Fruit fly (Drosophila melanogaster) whole organism, embryonic: Measurements from ENCODE around the gene Neurl4.

ENCODE experiments used
- ATbp ChIP-seq: fragments of 200-800 bp; sonication (Bioruptor generic); optimal IDR thresholded peaks from 2 replicates; lab custom pipeline; 2017; ENCODE audit warnings: missing biosample characterization, mild to moderate bottlenecking, missing genetic modification characterization, missing genetic modification reagents
- Ada2b ChIP-seq: fragments of 200-800 bp; sonication (Bioruptor generic); IDR thresholded peaks from 2 replicates; pipeline ENCODE4 v1.3.6; 2022; ENCODE audit warnings: missing biosample characterization, missing genetic modification characterization
- Atf6 ChIP-seq: fragments of 200-800 bp; sonication (Bioruptor generic); IDR thresholded peaks from 2 replicates; pipeline ENCODE4 v1.3.6; 2022; ENCODE audit warnings: missing biosample characterization, missing genetic modification characterization
- Awh ChIP-seq: fragments of 200-800 bp; sonication (Bioruptor generic); IDR thresholded peaks from 2 replicates; pipeline ENCODE4, ENCODE4 v1.3.6; 2022; ENCODE audit warnings: missing biosample characterization, missing genetic modification characterization
- Blimp-1 ChIP-seq: fragments of 200-800 bp; sonication (Bioruptor generic); optimal IDR thresholded peaks from 3 replicates; lab custom pipeline; 2018; ENCODE audit warnings: missing biosample characterization, missing genetic modification characterization, mild to moderate bottlenecking, moderate library complexity, missing genetic modification reagents
- CG10321 ChIP-seq: fragments of 200-800 bp; sonication (Bioruptor generic); IDR thresholded peaks from 2 replicates; pipeline ENCODE4 v1.3.6; 2022; ENCODE audit warnings: missing biosample characterization, missing genetic modification characterization
- CG12391 ChIP-seq: fragments of 200-800 bp; sonication (Bioruptor generic); optimal IDR thresholded peaks from 3 replicates; lab custom pipeline; 2018; ENCODE audit warnings: missing biosample characterization, mild to moderate bottlenecking, missing genetic modification characterization, moderate library complexity
- CG14667 ChIP-seq: fragments of 200-800 bp; sonication (Bioruptor generic); IDR thresholded peaks from 2 replicates; pipeline ENCODE4 v1.3.6; 2022; ENCODE audit warnings: missing biosample characterization, missing genetic modification characterization
- CG15269 ChIP-seq: fragments of 200-800 bp; sonication (Bioruptor generic); optimal IDR thresholded peaks from 2 replicates; lab custom pipeline; 2018; ENCODE audit warnings: missing biosample characterization, mild to moderate bottlenecking, missing genetic modification characterization, moderate library complexity
- CG16779 ChIP-seq: fragments of 200-800 bp; sonication (Bioruptor generic); IDR thresholded peaks from 2 replicates; pipeline ENCODE4 v1.3.6; 2022; ENCODE audit warnings: missing biosample characterization, missing genetic modification characterization
- CG16813 ChIP-seq: fragments of 200-800 bp; sonication (Bioruptor generic); IDR thresholded peaks from 3 replicates; pipeline ENCODE4 v1.3.6; 2022; ENCODE audit warnings: missing biosample characterization, missing genetic modification characterization; ENCODE audit not compliant: partially characterized antibody
- CG17361 ChIP-seq: fragments of 200-800 bp; sonication (Bioruptor generic); IDR thresholded peaks from 3 replicates; pipeline ENCODE4 v1.3.6; 2022; ENCODE audit warnings: missing biosample characterization, missing genetic modification characterization
- CG17802 ChIP-seq: fragments of 200-800 bp; sonication (Bioruptor generic); optimal IDR thresholded peaks from 2 replicates; lab custom pipeline; 2018; ENCODE audit warnings: missing biosample characterization, mild to moderate bottlenecking, missing genetic modification characterization, moderate library complexity
- CG18476 ChIP-seq: fragments of 200-800 bp; sonication (Bioruptor generic); optimal IDR thresholded peaks from 2 replicates; lab custom pipeline; 2016; ENCODE audit warnings: missing biosample characterization, mild to moderate bottlenecking, missing genetic modification characterization
- CG3163 ChIP-seq: fragments of 200-800 bp; sonication (Bioruptor generic); optimal IDR thresholded peaks from 3 replicates; lab custom pipeline; 2016; ENCODE audit warnings: missing biosample characterization, missing genetic modification characterization
- CG32772 ChIP-seq: fragments of 200-800 bp; sonication (Bioruptor generic); IDR thresholded peaks from 2 replicates; pipeline ENCODE4 v1.3.6; 2022; ENCODE audit warnings: missing biosample characterization, missing genetic modification characterization
- CG33557 ChIP-seq: fragments of 200-800 bp; sonication (Bioruptor generic); optimal IDR thresholded peaks from 2 replicates; lab custom pipeline; 2019; ENCODE audit warnings: missing biosample characterization, mild to moderate bottlenecking, missing genetic modification characterization, moderate library complexity
- CG4820 ChIP-seq: fragments of 200-800 bp; sonication (Bioruptor generic); optimal IDR thresholded peaks from 3 replicates; lab custom pipeline; 2016; ENCODE audit warnings: missing biosample characterization, missing genetic modification characterization
- CG5953 ChIP-seq: fragments of 200-800 bp; sonication (Bioruptor generic); IDR thresholded peaks from 2 replicates; pipeline ENCODE4 v1.3.6; 2022; ENCODE audit warnings: missing biosample characterization, missing genetic modification characterization
- CG6272 ChIP-seq: fragments of 200-800 bp; sonication (Bioruptor generic); IDR thresholded peaks from 2 replicates; pipeline ENCODE4 v1.3.6; 2022; ENCODE audit warnings: missing biosample characterization, missing genetic modification characterization
- Chrac-16 ChIP-seq: fragments of 200-800 bp; sonication (Bioruptor generic); optimal IDR thresholded peaks from 3 replicates; lab custom pipeline; 2016; ENCODE audit warnings: missing biosample characterization, missing genetic modification characterization
- CrebB ChIP-seq: fragments of 200-800 bp; sonication (Bioruptor generic); optimal IDR thresholded peaks from 3 replicates; lab custom pipeline; 2018; ENCODE audit warnings: missing biosample characterization, mild to moderate bottlenecking, missing genetic modification characterization
- Dip2 ChIP-seq: fragments of 200-800 bp; sonication (Bioruptor generic); IDR thresholded peaks from 2 replicates; pipeline ENCODE4 v1.3.6; 2022; ENCODE audit warnings: missing biosample characterization, missing genetic modification characterization
- H15 ChIP-seq: fragments of 200-800 bp; sonication (Bioruptor generic); IDR thresholded peaks from 3 replicates; pipeline ENCODE4 v1.3.6; 2022; ENCODE audit warnings: missing biosample characterization, missing genetic modification characterization
- HLH3B ChIP-seq: fragments of 200-800 bp; sonication (Bioruptor generic); IDR thresholded peaks from 2 replicates; pipeline ENCODE4 v1.3.6; 2022; ENCODE audit warnings: missing biosample characterization, missing genetic modification characterization
- HLH54F ChIP-seq: fragments of 200-800 bp; sonication (Bioruptor generic); optimal IDR thresholded peaks from 3 replicates; lab custom pipeline; 2016; ENCODE audit warnings: missing biosample characterization, missing genetic modification characterization
- Hsf ChIP-seq: fragments of 200-800 bp; sonication (Bioruptor generic); optimal IDR thresholded peaks from 3 replicates; lab custom pipeline; 2016; ENCODE audit warnings: missing biosample characterization, missing genetic modification characterization
- NC2α ChIP-seq: fragments of 200-800 bp; sonication (Bioruptor generic); optimal IDR thresholded peaks from 2 replicates; lab custom pipeline; 2016; ENCODE audit warnings: missing biosample characterization, missing genetic modification characterization
- NC2β ChIP-seq: fragments of 200-800 bp; sonication (Bioruptor generic); optimal IDR thresholded peaks from 2 replicates; lab custom pipeline; 2016; ENCODE audit warnings: missing biosample characterization, missing genetic modification characterization
- Sox102F ChIP-seq: fragments of 200-800 bp; sonication (Bioruptor generic); optimal IDR thresholded peaks from 2 replicates; lab custom pipeline; 2018; ENCODE audit warnings: missing biosample characterization, mild to moderate bottlenecking, missing genetic modification characterization, moderate library complexity
- Sry-β ChIP-seq: fragments of 200-800 bp; sonication (Bioruptor generic); optimal IDR thresholded peaks from 2 replicates; lab custom pipeline; 2018; ENCODE audit warnings: missing biosample characterization, mild to moderate bottlenecking, missing genetic modification characterization, moderate library complexity
- Vsx1 ChIP-seq: fragments of 200-800 bp; sonication (Bioruptor generic); optimal IDR thresholded peaks from 2 replicates; lab custom pipeline; 2017; ENCODE audit warnings: missing biosample characterization, mild to moderate bottlenecking, missing genetic modification characterization, missing genetic modification reagents
- amos ChIP-seq: fragments of 200-800 bp; sonication (Bioruptor generic); IDR thresholded peaks from 2 replicates; pipeline ENCODE4 v1.3.6; 2022; ENCODE audit warnings: missing biosample characterization, missing genetic modification characterization; ENCODE audit not compliant: partially characterized antibody
- bsh ChIP-seq, 2 experiments: fragments of 200-800 bp; sonication (Bioruptor generic); optimal IDR thresholded peaks; 2 replicates each; lab custom pipeline; 2017 to 2018; ENCODE audit warnings: mild to moderate bottlenecking in 2 of 2, missing biosample characterization in 2 of 2, missing genetic modification characterization in 2 of 2, moderate library complexity in 1 of 2
- danr ChIP-seq: fragments of 200-800 bp; sonication (Bioruptor generic); IDR thresholded peaks from 2 replicates; pipeline ENCODE4 v1.3.6; 2022; ENCODE audit warnings: missing biosample characterization, missing genetic modification characterization
- dmrt11E ChIP-seq: fragments of 200-800 bp; sonication (Bioruptor generic); optimal IDR thresholded peaks from 3 replicates; lab custom pipeline; 2018; ENCODE audit warnings: missing biosample characterization, mild to moderate bottlenecking, missing genetic modification characterization, moderate library complexity
- dmrt99B ChIP-seq: fragments of 200-800 bp; sonication (Bioruptor generic); optimal IDR thresholded peaks from 2 replicates; lab custom pipeline; 2018; ENCODE audit warnings: missing biosample characterization, mild to moderate bottlenecking, missing genetic modification characterization, moderate library complexity
- dpn ChIP-seq, 2 experiments: fragments of 200-800 bp; sonication (Bioruptor generic); optimal IDR thresholded peaks; 3 replicates each; lab custom pipeline; 2016; ENCODE audit warnings: missing biosample characterization in 2 of 2, missing genetic modification characterization in 2 of 2
- fru ChIP-seq: fragments of >200 bp; optimal IDR thresholded peaks from 2 replicates; lab custom pipeline; 2017
- gcm2 ChIP-seq: fragments of 200-800 bp; sonication (Bioruptor generic); optimal IDR thresholded peaks from 2 replicates; lab custom pipeline; 2016; ENCODE audit warnings: missing biosample characterization, missing genetic modification characterization
- gsb-n ChIP-seq: fragments of 200-800 bp; sonication (Bioruptor generic); optimal IDR thresholded peaks from 3 replicates; lab custom pipeline; 2018; ENCODE audit warnings: missing biosample characterization, mild to moderate bottlenecking, missing genetic modification characterization
- klu ChIP-seq: fragments of 200-800 bp; sonication (Bioruptor generic); IDR thresholded peaks from 2 replicates; pipeline ENCODE4 v1.3.6; 2022; ENCODE audit warnings: missing biosample characterization, missing genetic modification characterization
- lilli ChIP-seq: fragments of 200-800 bp; sonication (Bioruptor generic); optimal IDR thresholded peaks from 3 replicates; lab custom pipeline; 2016; ENCODE audit warnings: missing biosample characterization, missing genetic modification characterization
- lov ChIP-seq, 2 experiments: fragments of 200-800 bp in 1 of 2; fragments of >200 bp in 1 of 2; sonication (Bioruptor generic) in 1 of 2; IDR thresholded peaks in 1 of 2; optimal IDR thresholded peaks in 1 of 2; 2 replicates in 1 of 2; 3 replicates in 1 of 2; pipeline versions ENCODE4 v1.3.6 to Lab custom; 2017 to 2022; ENCODE audit warnings: missing biosample characterization in 1 of 2, missing genetic modification characterization in 1 of 2
- luna ChIP-seq: fragments of 200-800 bp; sonication (Bioruptor generic); optimal IDR thresholded peaks from 2 replicates; lab custom pipeline; 2016; ENCODE audit warnings: missing biosample characterization, missing genetic modification characterization
- org-1 ChIP-seq: fragments of 200-800 bp; sonication (Bioruptor generic); optimal IDR thresholded peaks from 2 replicates; lab custom pipeline; 2017; ENCODE audit warnings: missing biosample characterization, missing genetic modification characterization
- peb ChIP-seq: fragments of 200-800 bp; sonication (Bioruptor generic); IDR thresholded peaks from 2 replicates; pipeline ENCODE4 v1.3.6; 2022; ENCODE audit warnings: missing biosample characterization, missing genetic modification characterization
- shn ChIP-seq: fragments of 200-800 bp; sonication (Bioruptor generic); optimal IDR thresholded peaks from 3 replicates; lab custom pipeline; 2016; ENCODE audit warnings: missing biosample characterization, missing genetic modification characterization
- sob ChIP-seq: fragments of 200-800 bp; sonication (Bioruptor generic); IDR thresholded peaks from 2 replicates; pipeline ENCODE4 v1.3.6; 2022; ENCODE audit warnings: missing biosample characterization, missing genetic modification characterization
- tgo ChIP-seq: fragments of 200-800 bp; sonication (Bioruptor generic); IDR thresholded peaks from 3 replicates; pipeline ENCODE4 v1.3.6; 2022; ENCODE audit warnings: missing biosample characterization, missing genetic modification characterization
- toy ChIP-seq: fragments of 200-800 bp; sonication (Bioruptor generic); IDR thresholded peaks from 2 replicates; pipeline ENCODE4 v1.3.6; 2022; ENCODE audit warnings: missing biosample characterization, missing genetic modification characterization
- wek ChIP-seq: fragments of 200-800 bp; sonication (Bioruptor generic); optimal IDR thresholded peaks from 3 replicates; lab custom pipeline; 2018; ENCODE audit warnings: missing biosample characterization, mild to moderate bottlenecking, missing genetic modification characterization, moderate library complexity

Gene Neurl4

dm6 chr3L:14036867-14037313, 12.8 kb downstream of the Neurl4 start, which contains the start of gene Hsp110 (continued):
- TF ChIP-seq CG16813 (GFP tag; lab: Robert Waterston, UW) = peak; percentile 99
- no peak for TF ChIP-seq dpn (GFP tag; optimal IDR thresholded peaks at IDR 0.05; lab: Kevin White, UChicago)
- TF ChIP-seq Sry-β (GFP tag; lab: Kevin White, UChicago) = no peak
- no peak for TF ChIP-seq CG17802 (tag; lab: Kevin White, UChicago)
- TF ChIP-seq peb (GFP tag; lab: Robert Waterston, UW) = no peak
- TF ChIP-seq Chrac-16 (GFP tag; lab: Kevin White, UChicago) = no peak
- peak; percentile 37; the same call in 1 of the 2 replicates for TF ChIP-seq sob
- TF ChIP-seq klu (GFP tag; lab: Robert Waterston, UW) = no peak
- no peak for TF ChIP-seq CG6272 (GFP tag; lab: Robert Waterston, UW)
- TF ChIP-seq CG18476 (GFP tag; lab: Kevin White, UChicago) = no peak
- TF ChIP-seq fru (lab: Kevin White, UChicago) = no peak
- TF ChIP-seq gsb-n (tag; lab: Kevin White, UChicago) = peak; percentile 47
- TF ChIP-seq CG17361 (GFP tag; lab: Robert Waterston, UW) = peak; percentile 26; the same call in 1 of the 3 replicates
- peak; percentile 23 for TF ChIP-seq CrebB (tag; lab: Kevin White, UChicago)
- TF ChIP-seq ATbp (GFP tag; lab: Kevin White, UChicago) = no peak
- TF ChIP-seq CG32772 (GFP tag; lab: Robert Waterston, UW) = peak; percentile 55; the same call in 1 of the 2 replicates
- no peak for TF ChIP-seq tgo (GFP tag; lab: Robert Waterston, UW)
- TF ChIP-seq wek (GFP tag; lab: Kevin White, UChicago) = no peak
- TF ChIP-seq amos (GFP tag; lab: Robert Waterston, UW) = peak; percentile 100
- TF ChIP-seq NC2α = no peak
- no peak for TF ChIP-seq luna
- no peak for TF ChIP-seq Vsx1
- no peak for TF ChIP-seq dmrt11E (tag; lab: Kevin White, UChicago)
- TF ChIP-seq Sox102F = no peak
- TF ChIP-seq gcm2 (GFP tag; lab: Kevin White, UChicago) = no peak
- no peak for TF ChIP-seq Dip2 (GFP tag; lab: Robert Waterston, UW)
- no peak for TF ChIP-seq Awh (GFP tag; lab: Robert Waterston, UW)
- no peak for TF ChIP-seq HLH54F (GFP tag; lab: Kevin White, UChicago)
- peak; percentile 31 for TF ChIP-seq CG12391 (tag; lab: Kevin White, UChicago)
- TF ChIP-seq Blimp-1 (GFP tag; lab: Kevin White, UChicago) = no peak
- TF ChIP-seq CG3163 (GFP tag; lab: Kevin White, UChicago) = no peak
- TF ChIP-seq H15 (GFP tag; lab: Robert Waterston, UW) = no peak
- no peak for TF ChIP-seq CG33557
- TF ChIP-seq Hsf (GFP tag; lab: Kevin White, UChicago) = no peak
- TF ChIP-seq bsh (GFP tag; optimal IDR thresholded peaks at IDR 0.05; lab: Kevin White, UChicago) = peak in 1 of 2 experiments; percentile 4
- no peak for TF ChIP-seq Ada2b
- peak; percentile 62 for TF ChIP-seq lilli (GFP tag; lab: Kevin White, UChicago)
- peak; percentile 7 for TF ChIP-seq NC2β (GFP tag; lab: Kevin White, UChicago)
- no peak for TF ChIP-seq dmrt99B
- TF ChIP-seq lov (optimal IDR thresholded peaks at IDR 0.05; lab: Kevin White, UChicago) = no peak
- no peak for TF ChIP-seq lov (GFP tag; IDR thresholded peaks at IDR 0.05; lab: Robert Waterston, UW)
- no peak for TF ChIP-seq org-1 (GFP tag; lab: Kevin White, UChicago)
- TF ChIP-seq Atf6 = peak; percentile 19; the same call in 1 of the 2 replicates
- no peak for TF ChIP-seq CG16779 (GFP tag; lab: Robert Waterston, UW)
- TF ChIP-seq toy (GFP tag; lab: Robert Waterston, UW) = no peak
- TF ChIP-seq CG4820 (GFP tag; lab: Kevin White, UChicago) = no peak
- no peak for TF ChIP-seq HLH3B (GFP tag; lab: Robert Waterston, UW)
- no peak for TF ChIP-seq danr (GFP tag; lab: Robert Waterston, UW)
- TF ChIP-seq CG14667 (GFP tag; lab: Robert Waterston, UW) = no peak
- TF ChIP-seq CG5953 (GFP tag; lab: Robert Waterston, UW) = no peak
- TF ChIP-seq CG15269 (tag; lab: Kevin White, UChicago) = no peak
- no peak for TF ChIP-seq CG10321
- TF ChIP-seq shn (GFP tag; lab: Kevin White, UChicago) = no peak
